Fruit fly (Drosophila melanogaster) whole organism, prepupa: ENCODE measurements around the gene CG14204.

Source experiments
- CG10669 ChIP-seq: fragments of 200-800 bp; sonication (Bioruptor generic); optimal IDR thresholded peaks from 3 replicates; lab custom pipeline; 2018; ENCODE audit warnings: missing biosample characterization, mild to moderate bottlenecking, missing genetic modification characterization, moderate library complexity
- CG4318 ChIP-seq: fragments of 200-800 bp; sonication (Bioruptor generic); optimal IDR thresholded peaks from 3 replicates; lab custom pipeline; 2017; ENCODE audit warnings: missing biosample characterization, mild to moderate bottlenecking, missing genetic modification characterization
- Gug ChIP-seq: fragments of 200-800 bp; sonication (Bioruptor generic); IDR thresholded peaks from 2 replicates; pipeline ENCODE4 v1.3.6; 2022; ENCODE audit warnings: missing biosample characterization, missing genetic modification characterization
- Lpt ChIP-seq: fragments of 200-800 bp; sonication (Bioruptor generic); optimal IDR thresholded peaks from 3 replicates; lab custom pipeline; 2016; ENCODE audit warnings: missing biosample characterization, missing genetic modification characterization
- OdsH ChIP-seq: fragments of 200-800 bp; sonication (Bioruptor generic); optimal IDR thresholded peaks from 3 replicates; lab custom pipeline; 2016; ENCODE audit warnings: missing biosample characterization, missing genetic modification characterization
- Sox102F ChIP-seq: fragments of 200-800 bp; sonication (Bioruptor generic); optimal IDR thresholded peaks from 2 replicates; lab custom pipeline; 2016; ENCODE audit warnings: missing biosample characterization, mild to moderate bottlenecking, missing genetic modification characterization
- Sox14 ChIP-seq: fragments of 200-800 bp; sonication (Bioruptor generic); optimal IDR thresholded peaks from 3 replicates; lab custom pipeline; 2016; ENCODE audit warnings: missing biosample characterization, missing genetic modification characterization
- achi ChIP-seq: fragments of 200-800 bp; sonication (Bioruptor generic); optimal IDR thresholded peaks from 3 replicates; lab custom pipeline; 2016; ENCODE audit warnings: missing biosample characterization, missing genetic modification characterization
- dsx ChIP-seq: fragments of 200-800 bp; optimal IDR thresholded peaks from 3 replicates; lab custom pipeline; 2019; ENCODE audit warnings: missing biosample characterization, mild to moderate bottlenecking, missing genetic modification characterization, moderate library complexity; ENCODE audit not compliant: poor library complexity, severe bottlenecking
- pdm3 ChIP-seq: fragments of 200-800 bp; sonication (Bioruptor generic); optimal IDR thresholded peaks from 3 replicates; lab custom pipeline; 2016; ENCODE audit warnings: missing biosample characterization, missing genetic modification characterization

- TF ChIP-seq dsx = no peak
- no peak for TF ChIP-seq Sox102F
- no peak for TF ChIP-seq Lpt (GFP tag; lab: Kevin White, UChicago)
- TF ChIP-seq achi (GFP tag; lab: Kevin White, UChicago) = no peak
- no peak for TF ChIP-seq pdm3 (GFP tag; lab: Kevin White, UChicago)
- TF ChIP-seq CG10669 = no peak
- no peak for TF ChIP-seq Sox14 (GFP tag; lab: Kevin White, UChicago)
- TF ChIP-seq OdsH (GFP tag; lab: Kevin White, UChicago) = no peak
- no peak for TF ChIP-seq CG4318
- TF ChIP-seq Gug (GFP tag; lab: Robert Waterston, UW) = no peak
Observed at dm6 chrX:19545865-19546657, 37.4 kb upstream of the CG14204 start.
